Worm (Caenorhabditis elegans) whole organism, late embryonic: Measurements from ENCODE around the gene srg-55.
A peak's percentile ranks its signal among the peaks of the same experiment; 100 is the strongest.

Experiments
- C08G9.2 ChIP-seq: sonication (generic microtip); optimal IDR thresholded peaks from 2 replicates; lab custom pipeline; 2016; ENCODE audit warnings: mild to moderate bottlenecking, missing genetic modification characterization, moderate library complexity, missing compliant biosample characterization
- F13H6.1 ChIP-seq: sonication (generic microtip); optimal IDR thresholded peaks from 2 replicates; lab custom pipeline; 2016; ENCODE audit warnings: missing genetic modification characterization, missing compliant biosample characterization
- K09A11.1 ChIP-seq: sonication (generic microtip); optimal IDR thresholded peaks from 2 replicates; lab custom pipeline; 2017; ENCODE audit warnings: antibody characterized with exemption, mild to moderate bottlenecking, missing genetic modification characterization, missing compliant biosample characterization; ENCODE audit not compliant: insufficient read depth
- T23F11.4 ChIP-seq: fragments of 200-800 bp; sonication (Bioruptor generic); optimal IDR thresholded peaks from 2 replicates; lab custom pipeline; 2018; ENCODE audit warnings: mild to moderate bottlenecking, missing genetic modification characterization, missing compliant biosample characterization
- Y22D7AL.16 ChIP-seq: sonication (generic microtip); optimal IDR thresholded peaks from 2 replicates; lab custom pipeline; 2016; ENCODE audit warnings: missing genetic modification characterization, missing compliant biosample characterization
- ahr-1 ChIP-seq: sonication (generic microtip); optimal IDR thresholded peaks from 2 replicates; lab custom pipeline; 2016; ENCODE audit warnings: missing genetic modification characterization, missing compliant biosample characterization
- ceh-30 ChIP-seq: fragments of 150-350 bp; optimal IDR thresholded peaks from 2 replicates; lab custom pipeline; 2014; ENCODE audit warnings: missing biosample characterization, missing genetic modification characterization
- ceh-31 ChIP-seq: sonication (generic microtip); optimal IDR thresholded peaks from 2 replicates; lab custom pipeline; 2016; ENCODE audit warnings: missing genetic modification characterization, missing compliant biosample characterization
- ceh-9 ChIP-seq: sonication (generic microtip); optimal IDR thresholded peaks from 2 replicates; lab custom pipeline; 2016; ENCODE audit warnings: mild to moderate bottlenecking, missing genetic modification characterization, inconsistent platforms, missing compliant biosample characterization
- che-1 ChIP-seq: sonication (generic microtip); optimal IDR thresholded peaks from 2 replicates; lab custom pipeline; 2016; ENCODE audit warnings: mild to moderate bottlenecking, missing genetic modification characterization, missing compliant biosample characterization
- elt-2 ChIP-seq: sonication (generic microtip); optimal IDR thresholded peaks from 2 replicates; lab custom pipeline; 2016; ENCODE audit warnings: missing genetic modification reagents, missing genetic modification characterization, missing compliant biosample characterization
- fkh-10 ChIP-seq: fragments of 150-350 bp; optimal IDR thresholded peaks from 2 replicates; lab custom pipeline; 2014; ENCODE audit warnings: missing biosample characterization, missing genetic modification reagents, missing genetic modification characterization
- hlh-15 ChIP-seq: sonication (generic microtip); optimal IDR thresholded peaks from 2 replicates; lab custom pipeline; 2016; ENCODE audit warnings: missing genetic modification characterization, missing compliant biosample characterization
- hlh-30 ChIP-seq: sonication (generic microtip); optimal IDR thresholded peaks from 2 replicates; lab custom pipeline; 2017; ENCODE audit warnings: antibody characterized with exemption, missing genetic modification characterization, missing compliant biosample characterization; ENCODE audit not compliant: insufficient read depth
- lin-11 ChIP-seq: fragments of 200-800 bp; sonication (Bioruptor generic); optimal IDR thresholded peaks from 2 replicates; lab custom pipeline; 2018; ENCODE audit warnings: mild to moderate bottlenecking, missing genetic modification characterization, missing compliant biosample characterization
- nfya-1 ChIP-seq: sonication (generic microtip); optimal IDR thresholded peaks from 2 replicates; lab custom pipeline; 2017; ENCODE audit warnings: missing genetic modification characterization, mild to moderate bottlenecking, missing compliant biosample characterization, antibody characterized with exemption, moderate library complexity
- nhr-11 ChIP-seq: fragments of 150-350 bp; optimal IDR thresholded peaks from 2 replicates; lab custom pipeline; 2014; ENCODE audit warnings: missing biosample characterization, missing genetic modification characterization
- nhr-232 ChIP-seq: sonication (generic microtip); optimal IDR thresholded peaks from 2 replicates; lab custom pipeline; 2016; ENCODE audit warnings: missing genetic modification characterization, missing compliant biosample characterization
- pat-9 ChIP-seq: fragments of 200-800 bp; sonication (Bioruptor generic); optimal IDR thresholded peaks from 2 replicates; lab custom pipeline; 2018; ENCODE audit warnings: mild to moderate bottlenecking, missing genetic modification characterization, moderate library complexity, missing compliant biosample characterization
- pax-1 ChIP-seq: fragments of 150-350 bp; optimal IDR thresholded peaks from 2 replicates; lab custom pipeline; 2014; ENCODE audit warnings: missing biosample characterization, missing genetic modification characterization
- pha-4 ChIP-seq: fragments of 150-350 bp; optimal IDR thresholded peaks from 2 replicates; lab custom pipeline; 2018; ENCODE audit warnings: missing biosample characterization, missing genetic modification reagents, missing genetic modification characterization
- rnt-1 ChIP-seq: sonication (generic microtip); optimal IDR thresholded peaks from 2 replicates; lab custom pipeline; 2016; ENCODE audit warnings: missing genetic modification characterization, missing compliant biosample characterization
- sox-2 ChIP-seq: fragments of 200-800 bp; sonication (Bioruptor generic); IDR thresholded peaks from 2 replicates; pipeline ENCODE4 v1.3.6; 2022; ENCODE audit warnings: missing genetic modification reagents, missing genetic modification characterization, missing compliant biosample characterization
- tbx-7 ChIP-seq: sonication (generic microtip); optimal IDR thresholded peaks from 2 replicates; lab custom pipeline; 2016; ENCODE audit warnings: missing genotype, missing genetic modification characterization, missing compliant biosample characterization
- ttx-3 ChIP-seq: sonication (generic microtip); optimal IDR thresholded peaks from 2 replicates; lab custom pipeline; 2016; ENCODE audit warnings: missing genetic modification reagents, missing genetic modification characterization, missing compliant biosample characterization
- unc-3 ChIP-seq, 2 experiments: fragments of 200-800 bp in 1 of 2; sonication (Bioruptor generic) in 1 of 2; sonication (generic microtip) in 1 of 2; conservative IDR thresholded peaks in 1 of 2; optimal IDR thresholded peaks in 1 of 2; 2 replicates each; pipeline versions ENCODE4 v1.3.6 to Lab custom; 2016 to 2022; ENCODE audit warnings: missing compliant biosample characterization in 2 of 2, missing genetic modification characterization in 2 of 2, missing genetic modification reagents in 1 of 2
- unc-42 ChIP-seq: sonication (generic microtip); optimal IDR thresholded peaks from 2 replicates; lab custom pipeline; 2016; ENCODE audit warnings: missing genotype, missing genetic modification characterization, missing compliant biosample characterization
- unc-86 ChIP-seq: sonication (generic microtip); optimal IDR thresholded peaks from 2 replicates; lab custom pipeline; 2016; ENCODE audit warnings: missing genetic modification characterization, missing compliant biosample characterization
- zip-5 ChIP-seq: sonication (generic microtip); optimal IDR thresholded peaks from 2 replicates; lab custom pipeline; 2016; ENCODE audit warnings: missing genetic modification characterization, missing compliant biosample characterization
- ztf-16 ChIP-seq: sonication (generic microtip); optimal IDR thresholded peaks from 2 replicates; lab custom pipeline; 2017; ENCODE audit warnings: missing genetic modification characterization, missing compliant biosample characterization

Gene srg-55

ce11 chrV:14900905-14901304 lies 27.2 kb downstream of the srg-55 start:
- TF ChIP-seq elt-2 (tag; lab: Kevin White, UChicago) (no peak), ceh-9 (tag; lab: Kevin White, UChicago) (no peak), T23F11.4 (GFP tag; lab: Kevin White, UChicago) (no peak), fkh-10 (GFP tag; lab: Kevin White, UChicago) (no peak), tbx-7 (tag; lab: Kevin White, UChicago) (no peak), zip-5 (tag; lab: Kevin White, UChicago) (no peak), hlh-15 (tag; lab: Kevin White, UChicago) (no peak), ttx-3 (no peak), nhr-232 (no peak), ceh-30 (tag; lab: Kevin White, UChicago) (no peak), sox-2 (GFP tag; lab: Robert Waterston, UW) (no peak), che-1 (tag; lab: Kevin White, UChicago) (no peak), ztf-16 (tag; lab: Kevin White, UChicago) (no peak), hlh-30 (tag; lab: Kevin White, UChicago) (no peak), ceh-31 (tag; lab: Kevin White, UChicago) (no peak), unc-86 (tag; lab: Kevin White, UChicago) (no peak), pax-1 (tag; lab: Kevin White, UChicago) (no peak), nfya-1 (tag; lab: Kevin White, UChicago) (no peak)

- TF ChIP-seq pat-9 (tag; lab: Kevin White, UChicago): no peak
- TF ChIP-seq ceh-31 (tag; lab: Kevin White, UChicago): peak; percentile 34
- TF ChIP-seq nhr-11 (tag; lab: Kevin White, UChicago): no peak
- no peak for TF ChIP-seq C08G9.2 (tag; lab: Kevin White, UChicago)
- no peak for TF ChIP-seq hlh-30 (tag; lab: Kevin White, UChicago)
- TF ChIP-seq, all 69 proteins: peak for 1
Observed at ce11 chrV:14899545-14899944, 28.6 kb downstream of the srg-55 start, which contains the start of gene H12D21.10. Gene H12D21.10, plus strand, starts transcription at chrV:14899804.

DNA sequence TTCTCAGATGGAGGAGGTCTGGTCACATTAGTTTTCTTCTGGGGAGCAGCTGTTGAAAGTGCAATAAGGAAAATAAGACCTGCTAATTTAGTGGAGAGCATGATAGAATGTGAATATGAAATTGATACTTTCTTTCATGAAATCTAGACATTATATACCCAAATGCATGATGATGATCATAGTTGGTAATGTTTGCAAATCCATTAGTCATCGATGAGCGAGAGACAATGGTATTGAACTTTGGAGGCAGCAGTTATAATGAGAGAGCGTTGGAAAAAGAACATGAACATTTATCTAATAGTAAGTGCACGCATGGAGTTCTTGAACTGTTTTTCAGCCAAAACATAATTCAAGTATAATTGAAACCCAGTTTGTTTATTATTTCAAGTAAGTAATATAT lies 30.4 kb downstream of the srg-55 start, which contains the start of gene H12D21.6:
H12D21.6 (minus strand) TSS at position 101 of the 400 bp plus-strand sequence.
- no peak for TF ChIP-seq pha-4 (tag; lab: Kevin White, UChicago)
- TF ChIP-seq ahr-1: no peak
- no peak for TF ChIP-seq unc-3 (GFP tag; conservative IDR thresholded peaks at IDR 0.05; lab: Robert Waterston, UW)
- TF ChIP-seq unc-3 (tag; optimal IDR thresholded peaks at IDR 0.05; lab: Kevin White, UChicago): no peak
- no peak for TF ChIP-seq unc-42
- TF ChIP-seq T23F11.4 (GFP tag; lab: Kevin White, UChicago): no peak
- no peak for TF ChIP-seq sox-2 (GFP tag; lab: Robert Waterston, UW)
- TF ChIP-seq rnt-1 (tag; lab: Kevin White, UChicago): no peak
- no peak for TF ChIP-seq zip-5 (tag; lab: Kevin White, UChicago)

DNA sequence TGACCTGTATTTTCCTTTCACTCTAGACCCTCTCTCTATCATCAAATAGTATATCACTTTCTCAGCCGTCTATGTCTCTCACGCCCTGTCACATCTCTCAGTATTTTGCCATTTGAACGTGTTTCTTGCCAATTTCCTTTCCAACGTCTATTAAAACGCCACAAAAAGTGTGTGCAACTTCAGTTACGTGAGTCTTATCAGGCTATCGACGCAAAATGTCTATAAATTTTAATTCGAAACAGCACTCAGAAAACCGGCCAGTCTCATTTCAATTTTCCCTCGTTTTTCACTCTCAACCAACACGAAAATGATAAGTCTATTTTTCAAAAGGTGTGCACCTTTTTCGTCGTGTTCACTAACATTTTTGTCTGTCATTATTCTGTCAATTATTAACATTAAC lies 32.6 kb downstream of the srg-55 start, which contains the start of gene mpst-3:
mpst-3 (plus strand) TSS at position 91 of the 400 bp plus-strand sequence.
- TF ChIP-seq F13H6.1: no peak
- no peak for TF ChIP-seq Y22D7AL.16 (tag; lab: Kevin White, UChicago)
- no peak for TF ChIP-seq unc-86 (tag; lab: Kevin White, UChicago)
- TF ChIP-seq K09A11.1: no peak

ce11 chrV:14893355-14894050 lies 34.6 kb downstream of the srg-55 start, which contains the start of the genes mpst-2 and H12D21.5:
Gene mpst-2, minus strand, starts transcription at chrV:14893455.
Gene H12D21.5, plus strand, starts transcription at chrV:14894000.
- TF ChIP-seq lin-11 (tag; lab: Kevin White, UChicago): no peak
